Worm (Caenorhabditis elegans) whole organism, midembryonic: Measurements from ENCODE around the gene ragc-1.

ENCODE experiments used
- T22C8.4 ChIP-seq: fragments of 200-800 bp; sonication (Bioruptor generic); IDR thresholded peaks from 2 replicates; pipeline ENCODE4 v1.3.6; 2022; ENCODE audit warnings: missing genetic modification characterization, missing compliant biosample characterization
- cog-1 ChIP-seq: sonication (generic microtip); optimal IDR thresholded peaks from 2 replicates; lab custom pipeline; 2016; ENCODE audit warnings: missing genetic modification characterization, missing compliant biosample characterization
- flt-1 ChIP-seq: fragments of 200-800 bp; sonication (Bioruptor generic); IDR thresholded peaks from 2 replicates; pipeline ENCODE4 v1.3.6; 2022; ENCODE audit warnings: missing genetic modification characterization, missing compliant biosample characterization
- klf-2 ChIP-seq: fragments of 200-800 bp; sonication (Bioruptor generic); conservative IDR thresholded peaks from 2 replicates; pipeline ENCODE4 v1.3.6; 2022; ENCODE audit warnings: missing genetic modification reagents, missing genetic modification characterization, missing compliant biosample characterization
- med-1 ChIP-seq: sonication (generic microtip); optimal IDR thresholded peaks from 2 replicates; lab custom pipeline; 2017; ENCODE audit warnings: missing genetic modification characterization, mild to moderate bottlenecking, missing compliant biosample characterization, antibody characterized with exemption, missing genetic modification reagents; ENCODE audit not compliant: insufficient read depth
- ref-1 ChIP-seq: fragments of 200-800 bp; sonication (Bioruptor generic); conservative IDR thresholded peaks from 2 replicates; pipeline ENCODE4 v1.3.6; 2022; ENCODE audit warnings: missing genetic modification reagents, missing genetic modification characterization, missing compliant biosample characterization
- tab-1 ChIP-seq: fragments of 200-800 bp; sonication (Bioruptor generic); IDR thresholded peaks from 2 replicates; pipeline ENCODE4 v1.3.6; 2022; ENCODE audit warnings: missing genetic modification characterization, missing compliant biosample characterization
- ztf-23 ChIP-seq: fragments of 200-800 bp; sonication (Bioruptor generic); IDR thresholded peaks from 2 replicates; pipeline ENCODE4 v1.3.6; 2022; ENCODE audit warnings: missing genetic modification reagents, missing genetic modification characterization, missing compliant biosample characterization
- ztf-29 ChIP-seq: fragments of 200-800 bp; sonication (Bioruptor generic); IDR thresholded peaks from 2 replicates; pipeline ENCODE4 v1.3.6; 2022; ENCODE audit warnings: missing genetic modification reagents, missing genetic modification characterization, missing compliant biosample characterization

The ragc-1 gene

ce11 chrIV:11640915-11641314 is 36.2 kb upstream of the ragc-1 start, which contains the start of gene ttr-50:
TSS of gene ttr-50 (minus strand) at chrIV:11641015.
- TF ChIP-seq ref-1 (GFP tag; lab: Robert Waterston, UW) = no peak
- TF ChIP-seq tab-1 (GFP tag; lab: Robert Waterston, UW) = no peak
- TF ChIP-seq T22C8.4 (GFP tag; lab: Robert Waterston, UW) = no peak
- no peak for TF ChIP-seq ztf-29 (GFP tag; lab: Robert Waterston, UW)
- TF ChIP-seq flt-1 (GFP tag; lab: Robert Waterston, UW) = no peak
- TF ChIP-seq ztf-23 (GFP tag; lab: Robert Waterston, UW) = no peak
- no peak for TF ChIP-seq klf-2 (GFP tag; lab: Robert Waterston, UW)
- TF ChIP-seq cog-1 (tag; lab: Kevin White, UChicago) = no peak
- TF ChIP-seq med-1 (GFP tag; lab: Kevin White, UChicago) = no peak

ce11 chrIV:11638016-11638415 is 33.3 kb upstream of the ragc-1 start, which contains the start of gene rbm-17:
TSS of gene rbm-17 (plus strand) at chrIV:11638316.
- TF ChIP-seq flt-1 (GFP tag; lab: Robert Waterston, UW) (no peak), tab-1 (GFP tag; lab: Robert Waterston, UW) (no peak), ztf-23 (GFP tag; lab: Robert Waterston, UW) (no peak), med-1 (GFP tag; lab: Kevin White, UChicago) (no peak), T22C8.4 (GFP tag; lab: Robert Waterston, UW) (no peak), ref-1 (GFP tag; lab: Robert Waterston, UW) (no peak), klf-2 (GFP tag; lab: Robert Waterston, UW) (no peak), cog-1 (tag; lab: Kevin White, UChicago) (no peak), ztf-29 (GFP tag; lab: Robert Waterston, UW) (no peak)

ce11 chrIV:11636409-11636723 is 31.6 kb upstream of the ragc-1 start, which contains the start of gene F58B3.6:
TSS of gene F58B3.6 (plus strand) at chrIV:11636648.
- no peak for TF ChIP-seq ztf-23 (GFP tag; lab: Robert Waterston, UW)
- no peak for TF ChIP-seq klf-2 (GFP tag; lab: Robert Waterston, UW)
- TF ChIP-seq cog-1 (tag; lab: Kevin White, UChicago) = no peak
- TF ChIP-seq T22C8.4 (GFP tag; lab: Robert Waterston, UW) = no peak
- no peak for TF ChIP-seq med-1 (GFP tag; lab: Kevin White, UChicago)
- no peak for TF ChIP-seq ztf-29 (GFP tag; lab: Robert Waterston, UW)
- TF ChIP-seq flt-1 (GFP tag; lab: Robert Waterston, UW) = no peak
- no peak for TF ChIP-seq ref-1 (GFP tag; lab: Robert Waterston, UW)
- no peak for TF ChIP-seq tab-1 (GFP tag; lab: Robert Waterston, UW)

- no peak for TF ChIP-seq T22C8.4 (GFP tag; lab: Robert Waterston, UW)
- TF ChIP-seq flt-1 (GFP tag; lab: Robert Waterston, UW) = peak; percentile 81
- no peak for TF ChIP-seq ref-1 (GFP tag; lab: Robert Waterston, UW)
- peak; percentile 52; the same call in 1 of the 2 replicates for TF ChIP-seq ztf-23 (GFP tag; lab: Robert Waterston, UW)
Observed at ce11 chrIV:11635437-11636408, 31.0 kb upstream of the ragc-1 start, which contains the start of gene mars-1. TSS of gene mars-1 (minus strand) at chrIV:11635487.

- no peak for TF ChIP-seq tab-1 (GFP tag; lab: Robert Waterston, UW)
- no peak for TF ChIP-seq ztf-29 (GFP tag; lab: Robert Waterston, UW)
- TF ChIP-seq flt-1 (GFP tag; lab: Robert Waterston, UW) = no peak
- no peak for TF ChIP-seq cog-1 (tag; lab: Kevin White, UChicago)
Observed at ce11 chrIV:11631750-11632149, 27.0 kb upstream of the ragc-1 start, which contains the start of gene F58B3.4. TSS of gene F58B3.4 (minus strand) at chrIV:11631850.

- TF ChIP-seq flt-1 (GFP tag; lab: Robert Waterston, UW) (no peak), med-1 (GFP tag; lab: Kevin White, UChicago) (no peak), cog-1 (tag; lab: Kevin White, UChicago) (no peak), tab-1 (GFP tag; lab: Robert Waterston, UW) (no peak), ref-1 (GFP tag; lab: Robert Waterston, UW) (no peak), ztf-29 (GFP tag; lab: Robert Waterston, UW) (no peak), T22C8.4 (GFP tag; lab: Robert Waterston, UW) (no peak), klf-2 (GFP tag; lab: Robert Waterston, UW) (no peak), ztf-23 (GFP tag; lab: Robert Waterston, UW) (no peak)
Observed at ce11 chrIV:11627847-11628246, 23.1 kb upstream of the ragc-1 start, which contains the start of gene lys-6. TSS of gene lys-6 (minus strand) at chrIV:11627947.

- TF ChIP-seq ztf-29 (GFP tag; lab: Robert Waterston, UW) (no peak), ref-1 (GFP tag; lab: Robert Waterston, UW) (no peak), T22C8.4 (GFP tag; lab: Robert Waterston, UW) (no peak), flt-1 (GFP tag; lab: Robert Waterston, UW) (no peak), cog-1 (tag; lab: Kevin White, UChicago) (no peak), ztf-23 (GFP tag; lab: Robert Waterston, UW) (no peak), klf-2 (GFP tag; lab: Robert Waterston, UW) (no peak), tab-1 (GFP tag; lab: Robert Waterston, UW) (no peak), med-1 (GFP tag; lab: Kevin White, UChicago) (no peak)
Observed at ce11 chrIV:11625482-11625881, 20.7 kb upstream of the ragc-1 start, which contains the start of gene lys-5. TSS of gene lys-5 (minus strand) at chrIV:11625582.

ce11 chrIV:11623759-11624287 is 19.1 kb upstream of the ragc-1 start:
- TF ChIP-seq ztf-29 (GFP tag; lab: Robert Waterston, UW) (no peak), ztf-23 (GFP tag; lab: Robert Waterston, UW) (no peak), T22C8.4 (GFP tag; lab: Robert Waterston, UW) (no peak), ref-1 (GFP tag; lab: Robert Waterston, UW) (no peak), flt-1 (GFP tag; lab: Robert Waterston, UW) (no peak), cog-1 (tag; lab: Kevin White, UChicago) (no peak), klf-2 (GFP tag; lab: Robert Waterston, UW) (no peak), tab-1 (GFP tag; lab: Robert Waterston, UW) (no peak)
